Fruit fly (Drosophila melanogaster) Kc167 (cell line): ENCODE results near the gene CG14507.

ENCODE experiments used
- Myc ChIP-seq: fragments of >200 bp; optimal IDR thresholded peaks from 2 replicates; lab custom pipeline; 2017; ENCODE audit warnings: missing external identifiers
- Sin3A ChIP-seq: fragments of >200 bp; optimal IDR thresholded peaks from 2 replicates; lab custom pipeline; 2018; ENCODE audit warnings: missing external identifiers
- h ChIP-seq: fragments of >200 bp; optimal IDR thresholded peaks from 3 replicates; lab custom pipeline; 2018; ENCODE audit warnings: missing external identifiers
- insv ChIP-seq: fragments of >200 bp; optimal IDR thresholded peaks from 3 replicates; lab custom pipeline; 2018; ENCODE audit warnings: missing external identifiers
- psq ChIP-seq: fragments of >200 bp; optimal IDR thresholded peaks from 2 replicates; lab custom pipeline; 2017; ENCODE audit warnings: missing external identifiers
- ttk ChIP-seq: sonication (Bioruptor generic); optimal IDR thresholded peaks from 2 replicates; lab custom pipeline; 2017; ENCODE audit warnings: missing external identifiers

dm6 chr3R:29207996-29208395, 19.5 kb downstream of the CG14507 start:
- no peak for TF ChIP-seq Myc (lab: Kevin White, UChicago)
- TF ChIP-seq psq = no peak
- TF ChIP-seq insv = no peak
- no peak for TF ChIP-seq h (lab: Kevin White, UChicago)
- no peak for TF ChIP-seq ttk (lab: Kevin White, UChicago)
- no peak for TF ChIP-seq Sin3A
